Fruit fly (Drosophila melanogaster) whole organism, embryonic: ENCODE data around the gene CG44158.
A peak's percentile ranks its signal among the peaks of the same experiment; 100 is the strongest.

ENCODE experiments used
- Atf-2 ChIP-seq: fragments of 200-800 bp; sonication (Bioruptor generic); optimal IDR thresholded peaks from 2 replicates; lab custom pipeline; 2016; ENCODE audit warnings: missing biosample characterization, missing genetic modification characterization
- BEAF-32 ChIP-seq: fragments of 200-800 bp; sonication (Bioruptor generic); optimal IDR thresholded peaks from 3 replicates; lab custom pipeline; 2017; ENCODE audit warnings: missing biosample characterization, missing genetic modification characterization, mild to moderate bottlenecking, moderate library complexity, missing genetic modification reagents
- Bgb ChIP-seq: fragments of 200-800 bp; sonication (Bioruptor generic); IDR thresholded peaks from 2 replicates; pipeline ENCODE4 v1.3.6; 2022; ENCODE audit warnings: missing biosample characterization, missing genetic modification characterization; ENCODE audit not compliant: partially characterized antibody
- BtbVII ChIP-seq: fragments of 200-800 bp; sonication (Bioruptor generic); optimal IDR thresholded peaks from 3 replicates; lab custom pipeline; 2017; ENCODE audit warnings: missing biosample characterization, mild to moderate bottlenecking, missing genetic modification characterization
- CG10147 ChIP-seq: fragments of 200-800 bp; sonication (Bioruptor generic); optimal IDR thresholded peaks from 2 replicates; lab custom pipeline; 2019; ENCODE audit warnings: missing biosample characterization, mild to moderate bottlenecking, missing genetic modification characterization, moderate library complexity
- CG10209 ChIP-seq: fragments of 200-800 bp; sonication (Bioruptor generic); optimal IDR thresholded peaks from 3 replicates; lab custom pipeline; 2017; ENCODE audit warnings: missing biosample characterization, mild to moderate bottlenecking, missing genetic modification characterization, missing genetic modification reagents
- CG10654 ChIP-seq: fragments of 200-800 bp; sonication (Bioruptor generic); optimal IDR thresholded peaks from 2 replicates; lab custom pipeline; 2016; ENCODE audit warnings: missing biosample characterization, missing genetic modification characterization
- CG11504 ChIP-seq: fragments of 200-800 bp; sonication (Bioruptor generic); optimal IDR thresholded peaks from 3 replicates; lab custom pipeline; 2019; ENCODE audit warnings: missing biosample characterization, mild to moderate bottlenecking, missing genetic modification characterization, moderate library complexity
- CG14050 ChIP-seq: fragments of 200-800 bp; sonication (Bioruptor generic); IDR thresholded peaks from 3 replicates; pipeline ENCODE4 v1.3.6; 2022; ENCODE audit warnings: missing biosample characterization, missing genetic modification characterization
- CG15011 ChIP-seq: fragments of 200-800 bp; sonication (Bioruptor generic); optimal IDR thresholded peaks from 3 replicates; lab custom pipeline; 2018; ENCODE audit warnings: missing biosample characterization, mild to moderate bottlenecking, missing genetic modification characterization
- CG16779 ChIP-seq: fragments of 200-800 bp; sonication (Bioruptor generic); IDR thresholded peaks from 2 replicates; pipeline ENCODE4 v1.3.6; 2022; ENCODE audit warnings: missing biosample characterization, missing genetic modification characterization
- CG16813 ChIP-seq: fragments of 200-800 bp; sonication (Bioruptor generic); IDR thresholded peaks from 3 replicates; pipeline ENCODE4 v1.3.6; 2022; ENCODE audit warnings: missing biosample characterization, missing genetic modification characterization; ENCODE audit not compliant: partially characterized antibody
- CG16863 ChIP-seq: fragments of 200-800 bp; sonication (Bioruptor generic); optimal IDR thresholded peaks from 3 replicates; lab custom pipeline; 2016; ENCODE audit warnings: missing biosample characterization, missing genetic modification characterization
- CG4282 ChIP-seq: fragments of 200-800 bp; sonication (Bioruptor generic); optimal IDR thresholded peaks from 2 replicates; lab custom pipeline; 2016; ENCODE audit warnings: missing biosample characterization, missing genetic modification characterization
- CG4707 ChIP-seq: fragments of 200-800 bp; sonication (Bioruptor generic); optimal IDR thresholded peaks from 2 replicates; lab custom pipeline; 2018; ENCODE audit warnings: missing biosample characterization, mild to moderate bottlenecking, missing genetic modification characterization, moderate library complexity
- CG5180 ChIP-seq: fragments of 200-800 bp; sonication (Bioruptor generic); optimal IDR thresholded peaks from 3 replicates; lab custom pipeline; 2017; ENCODE audit warnings: missing biosample characterization, missing genetic modification characterization, mild to moderate bottlenecking, moderate library complexity, missing genetic modification reagents
- CG6683 ChIP-seq: fragments of 200-800 bp; sonication (Bioruptor generic); optimal IDR thresholded peaks from 2 replicates; lab custom pipeline; 2017; ENCODE audit warnings: missing biosample characterization, mild to moderate bottlenecking, missing genetic modification characterization, missing genetic modification reagents
- CG7357 ChIP-seq: fragments of 200-800 bp; sonication (Bioruptor generic); IDR thresholded peaks from 3 replicates; pipeline ENCODE4 v1.3.6; 2022; ENCODE audit warnings: missing biosample characterization, missing genetic modification characterization
- CG7928 ChIP-seq: fragments of 200-800 bp; sonication (Bioruptor generic); optimal IDR thresholded peaks from 2 replicates; lab custom pipeline; 2017; ENCODE audit warnings: missing biosample characterization, mild to moderate bottlenecking, missing genetic modification characterization
- CkIIα-i1 ChIP-seq: fragments of 200-800 bp; sonication (Bioruptor generic); IDR thresholded peaks from 2 replicates; pipeline ENCODE4 v1.3.6; 2022; ENCODE audit warnings: missing biosample characterization, missing genetic modification characterization
- Dad ChIP-seq: fragments of 200-800 bp; sonication (Bioruptor generic); optimal IDR thresholded peaks from 3 replicates; lab custom pipeline; 2016; ENCODE audit warnings: missing biosample characterization, missing genetic modification characterization
- Drgx ChIP-seq: fragments of 200-800 bp; sonication (Bioruptor generic); IDR thresholded peaks from 2 replicates; pipeline ENCODE4 v1.3.6; 2022; ENCODE audit warnings: missing biosample characterization, missing genetic modification characterization
- Ets65A ChIP-seq: fragments of 200-800 bp; sonication (Bioruptor generic); peaks from one replicate; lab custom pipeline; 2016; ENCODE audit warnings: missing biosample characterization, missing genetic modification characterization
- HLH54F ChIP-seq: fragments of 200-800 bp; sonication (Bioruptor generic); optimal IDR thresholded peaks from 3 replicates; lab custom pipeline; 2016; ENCODE audit warnings: missing biosample characterization, missing genetic modification characterization
- Hey ChIP-seq: fragments of 200-800 bp; sonication (Bioruptor generic); optimal IDR thresholded peaks from 3 replicates; lab custom pipeline; 2018; ENCODE audit warnings: missing biosample characterization, mild to moderate bottlenecking, missing genetic modification characterization
- HmgD ChIP-seq: fragments of 200-800 bp; sonication (Bioruptor generic); optimal IDR thresholded peaks from 3 replicates; lab custom pipeline; 2016; ENCODE audit warnings: missing biosample characterization, missing genetic modification characterization
- HmgZ ChIP-seq: fragments of 200-800 bp; sonication (Bioruptor generic); optimal IDR thresholded peaks from 2 replicates; lab custom pipeline; 2018; ENCODE audit warnings: missing biosample characterization, mild to moderate bottlenecking, missing genetic modification characterization
- Hr51 ChIP-seq, 2 experiments: fragments of 200-800 bp; sonication (Bioruptor generic); optimal IDR thresholded peaks; 2 replicates in 1 of 2; 3 replicates in 1 of 2; lab custom pipeline; 2016 to 2018; ENCODE audit warnings: missing biosample characterization in 2 of 2, missing genetic modification characterization in 2 of 2, mild to moderate bottlenecking in 1 of 2, moderate library complexity in 1 of 2
- Med ChIP-seq: fragments of 200-800 bp; sonication (Bioruptor generic); peaks from one replicate; lab custom pipeline; 2016; ENCODE audit warnings: missing biosample characterization, missing genetic modification characterization, mild to moderate bottlenecking, inconsistent platforms, moderate library complexity
- Myb ChIP-seq: fragments of 200-800 bp; sonication (Bioruptor generic); optimal IDR thresholded peaks from 2 replicates; lab custom pipeline; 2016; ENCODE audit warnings: missing biosample characterization, missing genetic modification characterization
- NC2β ChIP-seq: fragments of 200-800 bp; sonication (Bioruptor generic); optimal IDR thresholded peaks from 2 replicates; lab custom pipeline; 2016; ENCODE audit warnings: missing biosample characterization, missing genetic modification characterization
- PHDP ChIP-seq: fragments of 200-800 bp; sonication (Bioruptor generic); optimal IDR thresholded peaks from 3 replicates; lab custom pipeline; 2018; ENCODE audit warnings: missing biosample characterization, mild to moderate bottlenecking, missing genetic modification characterization, moderate library complexity
- bab2 ChIP-seq: fragments of 200-800 bp; sonication (Bioruptor generic); optimal IDR thresholded peaks from 2 replicates; lab custom pipeline; 2016; ENCODE audit warnings: missing biosample characterization, missing genetic modification characterization
- cas ChIP-seq: fragments of 200-800 bp; sonication (Bioruptor generic); IDR thresholded peaks from 2 replicates; pipeline ENCODE4 v1.3.6; 2022; ENCODE audit warnings: missing biosample characterization, missing genetic modification characterization
- crc ChIP-seq: fragments of 200-800 bp; sonication (Bioruptor generic); optimal IDR thresholded peaks from 2 replicates; lab custom pipeline; 2016; ENCODE audit warnings: missing biosample characterization, missing genetic modification characterization
- ewg ChIP-seq: fragments of 200-800 bp; sonication (Bioruptor generic); optimal IDR thresholded peaks from 3 replicates; lab custom pipeline; 2017; ENCODE audit warnings: mild to moderate bottlenecking, missing biosample characterization, missing genetic modification reagents, missing genetic modification characterization
- hkb ChIP-seq, 2 experiments: fragments of 200-800 bp in 1 of 2; fragments of >200 bp in 1 of 2; sonication (Bioruptor generic) in 1 of 2; IDR thresholded peaks in 1 of 2; optimal IDR thresholded peaks in 1 of 2; 2 replicates each; pipeline versions ENCODE4 v1.3.6 to Lab custom; 2017 to 2022; ENCODE audit warnings: missing biosample characterization in 1 of 2, missing genetic modification characterization in 1 of 2
- inv ChIP-seq: fragments of 200-800 bp; sonication (Bioruptor generic); IDR thresholded peaks from 2 replicates; pipeline ENCODE4 v1.3.6; 2022; ENCODE audit warnings: missing biosample characterization, missing genetic modification characterization; ENCODE audit not compliant: partially characterized antibody
- kni ChIP-seq: fragments of 200-800 bp; sonication (Bioruptor generic); optimal IDR thresholded peaks from 3 replicates; lab custom pipeline; 2017; ENCODE audit warnings: mild to moderate bottlenecking, missing biosample characterization, missing genetic modification reagents, missing genetic modification characterization
- nerfin-2 ChIP-seq: fragments of 200-800 bp; sonication (Bioruptor generic); IDR thresholded peaks from 2 replicates; pipeline ENCODE4 v1.3.6; 2022; ENCODE audit warnings: missing biosample characterization, missing genetic modification characterization; ENCODE audit not compliant: partially characterized antibody
- prd ChIP-seq, 3 experiments: fragments of >200 bp in 2 of 3; fragments of 200-800 bp in 1 of 3; sonication (Bioruptor generic) in 1 of 3; optimal IDR thresholded peaks in 2 of 3; IDR thresholded peaks in 1 of 3; 2 replicates in 2 of 3; 3 replicates in 1 of 3; pipeline versions ENCODE4 v1.3.6 to Lab custom; 2017 to 2022; ENCODE audit warnings: missing biosample characterization in 1 of 3, missing genetic modification characterization in 1 of 3
- scrt ChIP-seq: fragments of 200-800 bp; sonication (Bioruptor generic); optimal IDR thresholded peaks from 2 replicates; lab custom pipeline; 2018; ENCODE audit warnings: missing biosample characterization, mild to moderate bottlenecking, missing genetic modification characterization, moderate library complexity
- tap ChIP-seq: fragments of 200-800 bp; optimal IDR thresholded peaks from 3 replicates; lab custom pipeline; 2019; ENCODE audit warnings: missing biosample characterization, mild to moderate bottlenecking, missing genetic modification characterization, moderate library complexity
- unc-4 ChIP-seq: fragments of 200-800 bp; sonication (Bioruptor generic); IDR thresholded peaks from 2 replicates; pipeline ENCODE4 v1.3.6; 2022; ENCODE audit warnings: missing biosample characterization, missing genetic modification characterization; ENCODE audit not compliant: partially characterized antibody
- vvl ChIP-seq: fragments of 200-800 bp; sonication (Bioruptor generic); IDR thresholded peaks from 2 replicates; pipeline ENCODE4 v1.3.6; 2022; ENCODE audit warnings: missing biosample characterization, missing genetic modification characterization
- wek ChIP-seq: fragments of 200-800 bp; sonication (Bioruptor generic); optimal IDR thresholded peaks from 3 replicates; lab custom pipeline; 2018; ENCODE audit warnings: missing biosample characterization, mild to moderate bottlenecking, missing genetic modification characterization, moderate library complexity
- zen2 ChIP-seq: fragments of 200-800 bp; sonication (Bioruptor generic); IDR thresholded peaks from 3 replicates; pipeline ENCODE4 v1.3.6; 2022; ENCODE audit warnings: missing biosample characterization, missing genetic modification characterization; ENCODE audit not compliant: partially characterized antibody

The CG44158 gene

dm6 chr3R:18215900-18216299, 7.3 kb downstream of the CG44158 start, which contains the start of gene CG14314 (continued):
- peak; percentile 39; the same call in 1 of the 2 replicates for TF ChIP-seq inv
- peak; percentile 95 for TF ChIP-seq Ets65A (GFP tag; lab: Kevin White, UChicago)
- peak; percentile 16; the same call in 1 of the 2 replicates for TF ChIP-seq unc-4
- peak; percentile 56; the same call in 1 of the 2 replicates for TF ChIP-seq Bgb
- TF ChIP-seq nerfin-2 (GFP tag; lab: Robert Waterston, UW) = 0 out of 2 replicates have a peak, but pooled peaks have one; percentile 34
- no peak for TF ChIP-seq CG7357 (GFP tag; lab: Robert Waterston, UW)
- TF ChIP-seq ewg (GFP tag; lab: Kevin White, UChicago) = peak; percentile 92
- no peak for TF ChIP-seq CG15011 (GFP tag; lab: Kevin White, UChicago)

- TF ChIP-seq prd (optimal IDR thresholded peaks at IDR 0.05; lab: Kevin White, UChicago) = no peak
- TF ChIP-seq prd (GFP tag; IDR thresholded peaks at IDR 0.05; lab: Robert Waterston, UW) = peak; percentile 99
- peak; percentile 92 for TF ChIP-seq Dad (GFP tag; lab: Kevin White, UChicago)
- TF ChIP-seq cas (GFP tag; lab: Robert Waterston, UW) = peak; percentile 95
- TF ChIP-seq CG7928 = peak; percentile 62
- TF ChIP-seq CG16813 = no peak
- TF ChIP-seq PHDP (tag; lab: Kevin White, UChicago) = peak; percentile 98
- TF ChIP-seq Drgx = peak; percentile 98
- TF ChIP-seq CG10654 (GFP tag; lab: Kevin White, UChicago) = peak; percentile 97
- peak; percentile 97 for TF ChIP-seq CG11504 (tag; lab: Kevin White, UChicago)
- peak; percentile 81 for TF ChIP-seq Myb
- TF ChIP-seq CG6683 = peak; percentile 85
- peak; percentile 95 for TF ChIP-seq CG10147 (GFP tag; lab: Kevin White, UChicago)
- TF ChIP-seq HLH54F (GFP tag; lab: Kevin White, UChicago) = peak; percentile 94
- TF ChIP-seq HmgZ (tag; lab: Kevin White, UChicago) = peak; percentile 97
- peak; percentile 87 for TF ChIP-seq BtbVII
- TF ChIP-seq crc (GFP tag; lab: Kevin White, UChicago) = peak; percentile 90
- TF ChIP-seq wek (GFP tag; lab: Kevin White, UChicago) = peak; percentile 68
- peak; percentile 75 for TF ChIP-seq CG5180
- peak; percentile 90 for TF ChIP-seq CG16779 (GFP tag; lab: Robert Waterston, UW)
- peak; percentile 70 for TF ChIP-seq CG4282 (GFP tag; lab: Kevin White, UChicago)
- TF ChIP-seq CkIIα-i1 (GFP tag; lab: Robert Waterston, UW) = peak; percentile 67
- TF ChIP-seq Med (GFP tag; lab: Kevin White, UChicago) = peak; percentile 97
- TF ChIP-seq CG16863 (GFP tag; lab: Kevin White, UChicago) = peak; percentile 94
- TF ChIP-seq CG14050 = peak; percentile 96
- no peak for TF ChIP-seq hkb (optimal IDR thresholded peaks at IDR 0.05; lab: Kevin White, UChicago)
- peak; percentile 98 for TF ChIP-seq hkb (GFP tag; IDR thresholded peaks at IDR 0.05; lab: Robert Waterston, UW)
- TF ChIP-seq tap (tag; lab: Kevin White, UChicago) = peak; percentile 97
- peak; percentile 50 for TF ChIP-seq kni (GFP tag; lab: Kevin White, UChicago)
- peak; percentile 94 for TF ChIP-seq NC2β
- TF ChIP-seq bab2 = peak; percentile 98
- peak; percentile 89 for TF ChIP-seq scrt (GFP tag; lab: Kevin White, UChicago)
- no peak for TF ChIP-seq Hey (tag; lab: Kevin White, UChicago)
- TF ChIP-seq CG4707 = peak; percentile 89
- TF ChIP-seq Atf-2 = peak; percentile 96
- TF ChIP-seq BEAF-32 (GFP tag; lab: Kevin White, UChicago) = peak; percentile 38
- TF ChIP-seq HmgD (GFP tag; lab: Kevin White, UChicago) = peak; percentile 31
- TF ChIP-seq vvl (GFP tag; lab: Robert Waterston, UW) = peak; percentile 99
- no peak for TF ChIP-seq zen2 (GFP tag; lab: Robert Waterston, UW)
- TF ChIP-seq CG10209 (GFP tag; lab: Kevin White, UChicago) = peak; percentile 98
- TF ChIP-seq Hr51 (GFP tag; optimal IDR thresholded peaks at IDR 0.05; lab: Kevin White, UChicago) = peak; percentile 94 to 98
Measured at dm6 chr3R:18220211-18220749, 11.7 kb downstream of the CG44158 start, which contains the start of the genes CG7988 and CG7183. CG7988 (plus strand) TSS chr3R:18220526. CG7183 (minus strand) TSS chr3R:18220699.
